Worm (Caenorhabditis elegans): ENCODE results near the gene mpdu-1.

The mpdu-1 gene

ce11 chrV:8385879-8386530 lies 27.0 kb upstream of the mpdu-1 start, which contains the start of gene hsp-17:
Gene hsp-17 (minus strand): TSS chrV:8385929.
- TF ChIP-seq lim-6 (tag; optimal IDR thresholded peaks at IDR 0.05) (no peak), zip-5 (tag; optimal IDR thresholded peaks at IDR 0.05) (no peak), hlh-15 (tag; optimal IDR thresholded peaks at IDR 0.05) (no peak), elt-2 (tag; optimal IDR thresholded peaks at IDR 0.05) (no peak), pha-4 (tag; optimal IDR thresholded peaks at IDR 0.05) (no peak), Y22D7AL.16 (tag; optimal IDR thresholded peaks at IDR 0.05) (no peak), pha-2 (tag; optimal IDR thresholded peaks at IDR 0.05) (no peak), sdc-2 (tag; optimal IDR thresholded peaks at IDR 0.05) (no peak), ceh-14 (tag; optimal IDR thresholded peaks at IDR 0.05) (no peak)

- no peak for TF ChIP-seq nhr-11 (tag; optimal IDR thresholded peaks at IDR 0.05)
- TF ChIP-seq unc-3 (GFP tag; conservative IDR thresholded peaks at IDR 0.05), result no peak
- no peak for TF ChIP-seq unc-3 (tag; optimal IDR thresholded peaks at IDR 0.05)
- no peak for TF ChIP-seq fkh-10 (GFP tag; optimal IDR thresholded peaks at IDR 0.05)
- TF ChIP-seq ama-1 (optimal IDR thresholded peaks at IDR 0.05), result no peak
- TF ChIP-seq pha-4 (tag; optimal IDR thresholded peaks at IDR 0.05), result no peak
- no peak for TF ChIP-seq nhr-232 (tag; optimal IDR thresholded peaks at IDR 0.05)
- no peak for TF ChIP-seq rnt-1 (tag; optimal IDR thresholded peaks at IDR 0.05)
Measured at ce11 chrV:8384809-8385208, 25.8 kb upstream of the mpdu-1 start.

- TF ChIP-seq pha-2 (tag; optimal IDR thresholded peaks at IDR 0.05) (no peak), ceh-31 (tag; optimal IDR thresholded peaks at IDR 0.05) (no peak), che-1 (tag; optimal IDR thresholded peaks at IDR 0.05) (no peak), T23F11.4 (GFP tag; optimal IDR thresholded peaks at IDR 0.05) (no peak), elt-2 (tag; optimal IDR thresholded peaks at IDR 0.05) (peak; percentile 29), ceh-18 (tag; optimal IDR thresholded peaks at IDR 0.05) (no peak)
Measured at ce11 chrV:8383716-8384115, 24.8 kb upstream of the mpdu-1 start, which contains the start of gene F52E1.14. Gene F52E1.14 (plus strand): TSS chrV:8383922.

ce11 chrV:8380076-8380475 lies 21.1 kb upstream of the mpdu-1 start:
- TF ChIP-seq pax-1 (tag; optimal IDR thresholded peaks at IDR 0.05) (no peak), ahr-1 (tag; optimal IDR thresholded peaks at IDR 0.05) (no peak), K02D7.2 (tag; optimal IDR thresholded peaks at IDR 0.05) (no peak), ceh-9 (tag; optimal IDR thresholded peaks at IDR 0.05) (no peak), ceh-18 (tag; optimal IDR thresholded peaks at IDR 0.05) (no peak), ceh-2 (tag; optimal IDR thresholded peaks at IDR 0.05) (no peak), pha-4 (tag; optimal IDR thresholded peaks at IDR 0.05) (no peak)

- TF ChIP-seq ceh-48 (tag; optimal IDR thresholded peaks at IDR 0.05), result no peak
- TF ChIP-seq syd-9 (tag; optimal IDR thresholded peaks at IDR 0.05), result no peak
- TF ChIP-seq ets-4 (tag; optimal IDR thresholded peaks at IDR 0.05), result no peak
- TF ChIP-seq unc-55 (GFP tag; optimal IDR thresholded peaks at IDR 0.05), result no peak
- no peak for TF ChIP-seq nhr-232 (tag; optimal IDR thresholded peaks at IDR 0.05)
- no peak for TF ChIP-seq pag-3 (tag; optimal IDR thresholded peaks at IDR 0.05; ENCODE audit: borderline replicate concordance)
- no peak for TF ChIP-seq unc-3 (GFP tag; conservative IDR thresholded peaks at IDR 0.05)
- TF ChIP-seq unc-3 (tag; optimal IDR thresholded peaks at IDR 0.05), result no peak
- TF ChIP-seq hlh-15 (tag; optimal IDR thresholded peaks at IDR 0.05), result no peak
- no peak for TF ChIP-seq ahr-1 (tag; optimal IDR thresholded peaks at IDR 0.05)
- no peak for TF ChIP-seq fkh-6 (tag; optimal IDR thresholded peaks at IDR 0.05)
- TF ChIP-seq ceh-9 (tag; optimal IDR thresholded peaks at IDR 0.05), result no peak
- no peak for TF ChIP-seq fax-1 (tag; optimal IDR thresholded peaks at IDR 0.05)
- no peak for TF ChIP-seq lim-6 (tag; optimal IDR thresholded peaks at IDR 0.05)
- TF ChIP-seq hlh-13 (GFP tag; optimal IDR thresholded peaks at IDR 0.05), result no peak
Measured at ce11 chrV:8379206-8379605, 20.2 kb upstream of the mpdu-1 start, which contains the start of gene F52E1.5. Gene F52E1.5 (plus strand): TSS chrV:8379506.

- TF ChIP-seq ceh-6 (GFP tag; optimal IDR thresholded peaks at IDR 0.05) (no peak), ttx-3 (tag; optimal IDR thresholded peaks at IDR 0.05) (no peak), sdc-2 (tag; optimal IDR thresholded peaks at IDR 0.05) (no peak), fax-1 (tag; optimal IDR thresholded peaks at IDR 0.05) (no peak), nfya-1 (tag; optimal IDR thresholded peaks at IDR 0.05) (no peak), tbx-2 (tag; optimal IDR thresholded peaks at IDR 0.05) (no peak), sox-4 (tag; optimal IDR thresholded peaks at IDR 0.05) (no peak), odd-2 (tag; optimal IDR thresholded peaks at IDR 0.05) (no peak), hlh-30 (tag; optimal IDR thresholded peaks at IDR 0.05; ENCODE audit: insufficient read depth) (no peak), pqm-1 (tag; optimal IDR thresholded peaks at IDR 0.05) (no peak), nhr-232 (tag; optimal IDR thresholded peaks at IDR 0.05) (no peak), fkh-10 (GFP tag; optimal IDR thresholded peaks at IDR 0.05) (no peak), sox-2 (GFP tag; IDR thresholded peaks at IDR 0.05) (no peak), elt-2 (tag; optimal IDR thresholded peaks at IDR 0.05) (no peak)
Measured at ce11 chrV:8375849-8376248, 16.9 kb upstream of the mpdu-1 start, which contains the start of gene F38E1.3. Gene F38E1.3 (plus strand): TSS chrV:8376149.

Measured in whole organism, late embryonic.